Fruit fly (Drosophila melanogaster): ENCODE measurements around the gene Taf8.

Gene Taf8

dm6 chrX:18116811-18117383, 15.1 kb downstream of the Taf8 start, which contains the start of gene wupA:
TSS of gene wupA (minus strand) at chrX:18116922.
- no peak for TF ChIP-seq pan (optimal IDR thresholded peaks at IDR 0.05)
- TF ChIP-seq br (GFP tag; optimal IDR thresholded peaks at IDR 0.05): no peak
- no peak for TF ChIP-seq psq (GFP tag; optimal IDR thresholded peaks at IDR 0.05)
- TF ChIP-seq Abd-B (GFP tag; optimal IDR thresholded peaks at IDR 0.05): no peak
- no peak for TF ChIP-seq CG32264 (GFP tag; optimal IDR thresholded peaks at IDR 0.05)
- no peak for TF ChIP-seq Vsx2 (GFP tag; optimal IDR thresholded peaks at IDR 0.05; ENCODE audit: partially characterized antibody)

dm6 chrX:18118519-18118918, 16.7 kb downstream of the Taf8 start:
- TF ChIP-seq dl (GFP tag; optimal IDR thresholded peaks at IDR 0.05; ENCODE audit: insufficient read depth in 1 of 2, partially characterized antibody in 2 of 2) (no peak), woc (GFP tag; optimal IDR thresholded peaks at IDR 0.05) (no peak), Sp1 (GFP tag; optimal IDR thresholded peaks at IDR 0.05) (no peak), sage (GFP tag; optimal IDR thresholded peaks at IDR 0.05) (no peak), Abd-B (GFP tag; optimal IDR thresholded peaks at IDR 0.05) (no peak), Hr78 (GFP tag; optimal IDR thresholded peaks at IDR 0.05) (no peak), Dfd (GFP tag; optimal IDR thresholded peaks at IDR 0.05) (no peak), tai (GFP tag; optimal IDR thresholded peaks at IDR 0.05) (no peak), rgr (GFP tag; optimal IDR thresholded peaks at IDR 0.05) (no peak), lola (GFP tag; optimal IDR thresholded peaks at IDR 0.05) (no peak), pan (optimal IDR thresholded peaks at IDR 0.05) (no peak), Hnf4 (GFP tag; optimal IDR thresholded peaks at IDR 0.05) (no peak), fru (GFP tag; optimal IDR thresholded peaks at IDR 0.05) (no peak), psq (GFP tag; optimal IDR thresholded peaks at IDR 0.05) (no peak), foxo (GFP tag; optimal IDR thresholded peaks at IDR 0.05) (no peak), ey (GFP tag; optimal IDR thresholded peaks at IDR 0.05) (no peak)

- TF ChIP-seq GATAd (GFP tag; optimal IDR thresholded peaks at IDR 0.05) (no peak), rgr (GFP tag; optimal IDR thresholded peaks at IDR 0.05) (no peak), pan (optimal IDR thresholded peaks at IDR 0.05) (no peak), Hnf4 (GFP tag; optimal IDR thresholded peaks at IDR 0.05) (no peak), Rel (GFP tag; optimal IDR thresholded peaks at IDR 0.05) (no peak), Rel (tag; optimal IDR thresholded peaks at IDR 0.05) (no peak), Hr78 (GFP tag; optimal IDR thresholded peaks at IDR 0.05) (no peak), h (GFP tag; optimal IDR thresholded peaks at IDR 0.05) (no peak), fru (GFP tag; optimal IDR thresholded peaks at IDR 0.05) (no peak), OdsH (GFP tag; optimal IDR thresholded peaks at IDR 0.05) (no peak), sv (GFP tag; optimal IDR thresholded peaks at IDR 0.05) (no peak), sage (GFP tag; optimal IDR thresholded peaks at IDR 0.05) (no peak), Sp1 (GFP tag; optimal IDR thresholded peaks at IDR 0.05) (no peak), dsf (GFP tag; optimal IDR thresholded peaks at IDR 0.05; ENCODE audit: borderline replicate concordance) (no peak), foxo (GFP tag; optimal IDR thresholded peaks at IDR 0.05) (no peak), CG9705 (GFP tag; optimal IDR thresholded peaks at IDR 0.05) (no peak), lola (GFP tag; optimal IDR thresholded peaks at IDR 0.05) (no peak)
These were observed 23.8 kb downstream of the Taf8 start for dm6 chrX:18125520-18125919.

- TF ChIP-seq tai (GFP tag; optimal IDR thresholded peaks at IDR 0.05) (no peak), GATAd (GFP tag; optimal IDR thresholded peaks at IDR 0.05) (no peak), dsf (GFP tag; optimal IDR thresholded peaks at IDR 0.05; ENCODE audit: borderline replicate concordance) (no peak), usp (GFP tag; optimal IDR thresholded peaks at IDR 0.05) (no peak), Hr83 (GFP tag; optimal IDR thresholded peaks at IDR 0.05; ENCODE audit: poor library complexity, severe bottlenecking) (no peak), psq (GFP tag; optimal IDR thresholded peaks at IDR 0.05) (no peak), Rel (GFP tag; optimal IDR thresholded peaks at IDR 0.05) (no peak), Rel (tag; optimal IDR thresholded peaks at IDR 0.05) (no peak), Myc (optimal IDR thresholded peaks at IDR 0.05) (no peak), Dfd (GFP tag; optimal IDR thresholded peaks at IDR 0.05) (no peak), sage (GFP tag; optimal IDR thresholded peaks at IDR 0.05) (no peak), dmrt93B (GFP tag; optimal IDR thresholded peaks at IDR 0.05) (no peak), dl (GFP tag; optimal IDR thresholded peaks at IDR 0.05; ENCODE audit: insufficient read depth in 1 of 2, partially characterized antibody in 2 of 2) (no peak), brk (GFP tag; optimal IDR thresholded peaks at IDR 0.05) (no peak), Vsx2 (GFP tag; optimal IDR thresholded peaks at IDR 0.05; ENCODE audit: partially characterized antibody) (no peak), rgr (GFP tag; optimal IDR thresholded peaks at IDR 0.05) (no peak), fru (GFP tag; optimal IDR thresholded peaks at IDR 0.05) (no peak), Abd-B (GFP tag; optimal IDR thresholded peaks at IDR 0.05) (no peak), HLH106 (tag; optimal IDR thresholded peaks at IDR 0.05) (no peak)
These were observed 27.5 kb downstream of the Taf8 start for dm6 chrX:18129297-18129696.

Measured in whole organism, wandering third instar larva.